Fruit fly (Drosophila melanogaster): Measurements from ENCODE around the gene CG32191.
A peak's percentile ranks its signal among the peaks of the same experiment; 100 is the strongest.

Gene CG32191

dm6 chr3L:17817821-17818220 is 8.9 kb upstream of the CG32191 start, which contains the start of gene Ir75a:
Gene Ir75a, minus strand, starts transcription at chr3L:17817921.
- TF ChIP-seq topi (GFP tag; optimal IDR thresholded peaks at IDR 0.05), result no peak
- TF ChIP-seq vri (GFP tag; optimal IDR thresholded peaks at IDR 0.05), result no peak
- no peak for TF ChIP-seq Eip93F (GFP tag; optimal IDR thresholded peaks at IDR 0.05)
- TF ChIP-seq lz (GFP tag; optimal IDR thresholded peaks at IDR 0.05), result no peak
- TF ChIP-seq CG6854 (GFP tag; optimal IDR thresholded peaks at IDR 0.05), result no peak
- no peak for TF ChIP-seq net (GFP tag; optimal IDR thresholded peaks at IDR 0.05)
- no peak for TF ChIP-seq CG11902 (GFP tag; optimal IDR thresholded peaks at IDR 0.05)
- TF ChIP-seq cyc (GFP tag; optimal IDR thresholded peaks at IDR 0.05), result no peak
- TF ChIP-seq CG4318 (GFP tag; optimal IDR thresholded peaks at IDR 0.05), result no peak
- TF ChIP-seq Met (GFP tag; optimal IDR thresholded peaks at IDR 0.05), result no peak
- no peak for TF ChIP-seq CG6163 (GFP tag; IDR thresholded peaks at IDR 0.05)
- no peak for TF ChIP-seq CG16779 (tag; optimal IDR thresholded peaks at IDR 0.05)

- TF ChIP-seq vri (GFP tag; optimal IDR thresholded peaks at IDR 0.05) (peak; percentile 75), Sox102F (GFP tag; optimal IDR thresholded peaks at IDR 0.05) (no peak), CG11762 (GFP tag; optimal IDR thresholded peaks at IDR 0.05; ENCODE audit: insufficient read depth) (no peak), CG6163 (GFP tag; IDR thresholded peaks at IDR 0.05) (no peak)
These were observed 5.1 kb upstream of the CG32191 start, which contains the start of gene Cln3 for dm6 chr3L:17814036-17814435. Gene Cln3, minus strand, starts transcription at chr3L:17814119.

DNA sequence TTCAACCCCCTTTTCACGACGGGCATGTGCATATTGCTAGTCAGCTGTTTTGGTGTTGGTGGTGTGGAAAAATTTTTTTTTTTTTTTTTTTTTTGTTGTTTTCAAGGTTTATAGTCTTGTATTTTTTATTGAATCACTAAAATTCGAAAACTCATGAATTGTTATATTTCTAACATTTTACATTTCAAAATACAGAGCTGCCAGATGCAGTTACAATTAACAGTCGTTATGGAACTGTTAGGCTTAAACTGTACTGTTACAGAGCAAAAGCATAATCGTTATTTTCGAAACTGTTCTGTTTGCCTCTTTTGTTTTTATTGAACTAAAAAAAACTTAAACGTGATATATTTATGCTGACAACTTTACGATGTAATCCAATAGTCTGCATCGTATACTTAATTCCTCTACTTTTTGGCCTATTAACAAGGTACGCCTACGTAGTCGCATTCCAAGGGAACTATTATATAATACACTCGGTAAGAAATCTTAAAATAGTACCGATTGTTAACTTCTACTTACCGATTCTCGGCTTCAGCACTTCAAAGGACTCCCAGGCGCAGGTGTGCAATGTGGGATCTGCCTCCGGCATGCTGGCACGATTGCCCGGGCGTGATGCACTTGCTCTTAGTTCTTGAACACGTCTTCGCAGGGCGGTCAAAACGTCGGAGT is 2.5 kb downstream of the CG32191 start, which contains the start of gene CG32187:
TSS of gene CG32187 (minus strand) at position 9 of the 669 bp plus-strand sequence.
- TF ChIP-seq lz (GFP tag; optimal IDR thresholded peaks at IDR 0.05) (no peak), CG10631 (GFP tag; optimal IDR thresholded peaks at IDR 0.05) (no peak), CG6276 (GFP tag; optimal IDR thresholded peaks at IDR 0.05) (no peak), Sox15 (GFP tag; optimal IDR thresholded peaks at IDR 0.05) (no peak), CG6808 (GFP tag; optimal IDR thresholded peaks at IDR 0.05) (no peak), dsx (GFP tag; optimal IDR thresholded peaks at IDR 0.05; ENCODE audit: poor library complexity, severe bottlenecking) (no peak), net (GFP tag; optimal IDR thresholded peaks at IDR 0.05) (no peak), CG1621 (tag; optimal IDR thresholded peaks at IDR 0.05) (no peak), Sox14 (GFP tag; optimal IDR thresholded peaks at IDR 0.05) (no peak), CG4318 (GFP tag; optimal IDR thresholded peaks at IDR 0.05) (no peak), Hr38 (GFP tag; optimal IDR thresholded peaks at IDR 0.05) (no peak), fd59A (GFP tag; optimal IDR thresholded peaks at IDR 0.05) (no peak), CG10669 (GFP tag; optimal IDR thresholded peaks at IDR 0.05) (no peak), CG34406 (GFP tag; optimal IDR thresholded peaks at IDR 0.05) (no peak)

DNA sequence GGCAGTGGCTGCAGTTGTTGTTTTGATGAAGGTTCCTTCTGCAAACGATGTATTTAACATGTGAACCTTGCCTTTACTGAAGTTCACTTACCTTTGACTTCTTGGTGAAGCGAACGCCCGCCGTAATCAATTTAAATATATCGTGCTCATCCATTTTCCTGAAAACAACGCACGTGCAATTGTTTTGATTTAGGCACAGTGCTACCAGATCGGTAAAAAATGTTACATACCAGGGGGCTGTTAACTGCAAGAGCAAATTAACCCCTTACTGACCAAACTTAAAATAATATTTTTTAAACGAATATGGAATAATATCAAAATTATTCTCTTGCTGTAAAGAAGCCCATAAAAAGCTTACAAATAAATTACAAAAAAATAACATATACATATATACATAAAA is 4.4 kb downstream of the CG32191 start, which contains the start of gene ais:
TSS of gene ais (minus strand) at position 205 of the 400 bp plus-strand sequence.
- TF ChIP-seq lz (GFP tag; optimal IDR thresholded peaks at IDR 0.05) (peak; percentile 23), Sox102F (GFP tag; optimal IDR thresholded peaks at IDR 0.05) (no peak), CG3032 (tag; optimal IDR thresholded peaks at IDR 0.05) (no peak), achi (GFP tag; optimal IDR thresholded peaks at IDR 0.05) (no peak), CG16779 (tag; optimal IDR thresholded peaks at IDR 0.05) (no peak), fd85E (GFP tag; optimal IDR thresholded peaks at IDR 0.05) (no peak), CG34406 (GFP tag; optimal IDR thresholded peaks at IDR 0.05) (peak; percentile 9), CG11902 (GFP tag; optimal IDR thresholded peaks at IDR 0.05) (no peak), salr (GFP tag; optimal IDR thresholded peaks at IDR 0.05) (no peak), ss (GFP tag; optimal IDR thresholded peaks at IDR 0.05) (no peak), Sox14 (GFP tag; optimal IDR thresholded peaks at IDR 0.05) (no peak), Hr38 (GFP tag; optimal IDR thresholded peaks at IDR 0.05) (no peak), Gug (GFP tag; IDR thresholded peaks at IDR 0.05) (no peak), CG9139 (GFP tag; optimal IDR thresholded peaks at IDR 0.05) (no peak), esn (GFP tag; optimal IDR thresholded peaks at IDR 0.05) (peak; percentile 41), pdm3 (GFP tag; optimal IDR thresholded peaks at IDR 0.05) (no peak), CG7368 (GFP tag; optimal IDR thresholded peaks at IDR 0.05) (no peak), dsx (GFP tag; optimal IDR thresholded peaks at IDR 0.05; ENCODE audit: poor library complexity, severe bottlenecking) (no peak), Smox (GFP tag; optimal IDR thresholded peaks at IDR 0.05) (no peak), Eip78C (GFP tag) (no peak), CG8632 (GFP tag; optimal IDR thresholded peaks at IDR 0.05) (no peak), Hr39 (GFP tag; optimal IDR thresholded peaks at IDR 0.05) (peak; percentile 28), topi (GFP tag; optimal IDR thresholded peaks at IDR 0.05) (no peak), CG31627 (GFP tag; optimal IDR thresholded peaks at IDR 0.05) (peak; percentile 10), Ets21C (GFP tag; optimal IDR thresholded peaks at IDR 0.05) (no peak), CG3919 (GFP tag; optimal IDR thresholded peaks at IDR 0.05) (no peak), Eip75B (GFP tag; optimal IDR thresholded peaks at IDR 0.05) (no peak), OdsH (GFP tag; optimal IDR thresholded peaks at IDR 0.05) (peak; percentile 42), CG6276 (GFP tag; optimal IDR thresholded peaks at IDR 0.05) (no peak)
